Fruit fly (Drosophila melanogaster): ENCODE measurements around the gene CG9525.
A peak's percentile ranks its signal among the peaks of the same experiment; 100 is the strongest.

CG9525 gene

dm6 chr2L:8949919-8950722 is 12.0 kb downstream of the CG9525 start:
- peak; percentile 63 for TF ChIP-seq achi (GFP tag; optimal IDR thresholded peaks at IDR 0.05)
- TF ChIP-seq Sox14 (GFP tag; optimal IDR thresholded peaks at IDR 0.05): peak; percentile 78
- TF ChIP-seq topi (GFP tag; optimal IDR thresholded peaks at IDR 0.05): peak; percentile 84
- TF ChIP-seq CG4318 (GFP tag; optimal IDR thresholded peaks at IDR 0.05): peak; percentile 39
- TF ChIP-seq Hr38 (GFP tag; optimal IDR thresholded peaks at IDR 0.05): no peak
- peak; percentile 89 for TF ChIP-seq svp (GFP tag)
- peak; percentile 18; the same call in 1 of the 2 replicates for TF ChIP-seq CG15336 (GFP tag; IDR thresholded peaks at IDR 0.05)
- no peak for TF ChIP-seq CG6276 (GFP tag; optimal IDR thresholded peaks at IDR 0.05)
- TF ChIP-seq dac (GFP tag; optimal IDR thresholded peaks at IDR 0.05): no peak
- peak; percentile 79 for TF ChIP-seq CG31627 (GFP tag; optimal IDR thresholded peaks at IDR 0.05)
- peak; percentile 62 for TF ChIP-seq Eip75B (GFP tag; optimal IDR thresholded peaks at IDR 0.05)
- TF ChIP-seq OdsH (GFP tag; optimal IDR thresholded peaks at IDR 0.05): peak; percentile 64
- TF ChIP-seq CG6808 (GFP tag; optimal IDR thresholded peaks at IDR 0.05): peak; percentile 67
- peak; percentile 74 for TF ChIP-seq cyc (GFP tag; optimal IDR thresholded peaks at IDR 0.05)
- TF ChIP-seq fkh (GFP tag; optimal IDR thresholded peaks at IDR 0.05): no peak
- peak; percentile 72 for TF ChIP-seq fd59A (GFP tag; optimal IDR thresholded peaks at IDR 0.05)
- TF ChIP-seq fd85E (GFP tag; optimal IDR thresholded peaks at IDR 0.05): no peak
- peak; percentile 21 for TF ChIP-seq dsx (GFP tag; optimal IDR thresholded peaks at IDR 0.05; ENCODE audit: poor library complexity, severe bottlenecking)
- TF ChIP-seq acj6 (GFP tag; optimal IDR thresholded peaks at IDR 0.05): peak; percentile 78
- TF ChIP-seq Gug (GFP tag; IDR thresholded peaks at IDR 0.05): 0 out of 2 replicates have a peak, but pooled peaks have one; percentile 11
- TF ChIP-seq eg (GFP tag; IDR thresholded peaks at IDR 0.05): no peak
- TF ChIP-seq CG3032 (tag; optimal IDR thresholded peaks at IDR 0.05): peak; percentile 64
- TF ChIP-seq CG32006 (GFP tag; optimal IDR thresholded peaks at IDR 0.05): peak; percentile 65
- TF ChIP-seq CG1621 (tag; optimal IDR thresholded peaks at IDR 0.05): no peak
- peak; percentile 86 for TF ChIP-seq esn (GFP tag; optimal IDR thresholded peaks at IDR 0.05)
- peak; percentile 37 for TF ChIP-seq CG11762 (GFP tag; optimal IDR thresholded peaks at IDR 0.05; ENCODE audit: insufficient read depth)
- TF ChIP-seq Ets96B (tag; optimal IDR thresholded peaks at IDR 0.05): peak; percentile 48
- peak; percentile 65 for TF ChIP-seq spab (GFP tag; optimal IDR thresholded peaks at IDR 0.05)
- TF ChIP-seq Sox102F (GFP tag; optimal IDR thresholded peaks at IDR 0.05): peak; percentile 70
- peak; percentile 86 for TF ChIP-seq Met (GFP tag; optimal IDR thresholded peaks at IDR 0.05)
- peak; percentile 67 for TF ChIP-seq Smox (GFP tag; optimal IDR thresholded peaks at IDR 0.05)
- TF ChIP-seq CG8119 (GFP tag; IDR thresholded peaks at IDR 0.05): no peak
- TF ChIP-seq vri (GFP tag; optimal IDR thresholded peaks at IDR 0.05): peak; percentile 80
- TF ChIP-seq pdm3 (GFP tag; optimal IDR thresholded peaks at IDR 0.05): peak; percentile 57
- TF ChIP-seq CG11294 (GFP tag; IDR thresholded peaks at IDR 0.05): no peak
- TF ChIP-seq salr (GFP tag; optimal IDR thresholded peaks at IDR 0.05): peak; percentile 41 to 68
- TF ChIP-seq net (GFP tag; optimal IDR thresholded peaks at IDR 0.05): peak; percentile 51
- no peak for TF ChIP-seq Lpt (GFP tag; optimal IDR thresholded peaks at IDR 0.05)
- TF ChIP-seq Sox15 (GFP tag; optimal IDR thresholded peaks at IDR 0.05): peak; percentile 50
- TF ChIP-seq Hr4 (GFP tag; optimal IDR thresholded peaks at IDR 0.05): peak; percentile 30
- TF ChIP-seq Blimp-1 (GFP tag; optimal IDR thresholded peaks at IDR 0.05): peak; percentile 85
- TF ChIP-seq CG6792 (GFP tag; optimal IDR thresholded peaks at IDR 0.05): peak; percentile 67
- TF ChIP-seq CG6854 (GFP tag; optimal IDR thresholded peaks at IDR 0.05): peak; percentile 78
- peak; percentile 68 for TF ChIP-seq CG11902 (GFP tag; optimal IDR thresholded peaks at IDR 0.05)
- peak; percentile 69 for TF ChIP-seq CG10631 (GFP tag; optimal IDR thresholded peaks at IDR 0.05)
- TF ChIP-seq lz (GFP tag; optimal IDR thresholded peaks at IDR 0.05): peak; percentile 83
- TF ChIP-seq CG9139 (GFP tag; optimal IDR thresholded peaks at IDR 0.05): peak; percentile 32
- peak; percentile 28 for TF ChIP-seq CG7368 (GFP tag; optimal IDR thresholded peaks at IDR 0.05)
- TF ChIP-seq Eip93F (GFP tag; optimal IDR thresholded peaks at IDR 0.05): peak; percentile 75
- TF ChIP-seq CG8632 (GFP tag; optimal IDR thresholded peaks at IDR 0.05): peak; percentile 38

Data from whole organism, prepupa.